Worm (Caenorhabditis elegans) whole organism, L4 larva: ENCODE measurements around the gene col-102.

Experiments used
- F10B5.3 ChIP-seq: sonication (generic microtip); optimal IDR thresholded peaks from 2 replicates; lab custom pipeline; 2016; ENCODE audit warnings: mild to moderate bottlenecking, missing genetic modification characterization, missing compliant biosample characterization
- F37D6.2 ChIP-seq: sonication (generic microtip); optimal IDR thresholded peaks from 2 replicates; lab custom pipeline; 2016; ENCODE audit warnings: mild to moderate bottlenecking, missing genetic modification characterization, missing compliant biosample characterization
- T26A8.4 ChIP-seq: fragments of 200-800 bp; sonication (Bioruptor generic); IDR thresholded peaks from 2 replicates; pipeline ENCODE4 v1.3.6; 2022; ENCODE audit warnings: missing genetic modification characterization, missing compliant biosample characterization
- Y48G9A.11 ChIP-seq: fragments of 200-800 bp; sonication (Bioruptor generic); IDR thresholded peaks from 2 replicates; pipeline ENCODE4 v1.3.6; 2022; ENCODE audit warnings: missing genetic modification reagents, missing genetic modification characterization, missing compliant biosample characterization
- Y5F2A.4 ChIP-seq: fragments of 200-800 bp; sonication (Bioruptor generic); optimal IDR thresholded peaks from 2 replicates; lab custom pipeline; 2018; ENCODE audit warnings: mild to moderate bottlenecking, missing genetic modification characterization, missing compliant biosample characterization
- Y75B8A.6 ChIP-seq: fragments of 200-800 bp; sonication (Bioruptor generic); IDR thresholded peaks from 2 replicates; pipeline ENCODE4 v1.3.6; 2022; ENCODE audit warnings: missing genetic modification reagents, missing genetic modification characterization, missing compliant biosample characterization
- arid-1 ChIP-seq: fragments of 200-800 bp; sonication (Bioruptor generic); conservative IDR thresholded peaks from 2 replicates; pipeline ENCODE4 v1.3.6; 2022; ENCODE audit warnings: missing genetic modification reagents, missing genetic modification characterization, missing compliant biosample characterization
- attf-4 ChIP-seq: sonication (generic microtip); optimal IDR thresholded peaks from 3 replicates; lab custom pipeline; 2017; ENCODE audit warnings: missing biosample characterization, missing genetic modification characterization
- ceh-20 ChIP-seq: fragments of 200-800 bp; sonication (Bioruptor generic); IDR thresholded peaks from 2 replicates; pipeline ENCODE4 v1.3.6; 2022; ENCODE audit warnings: missing genetic modification reagents, missing genetic modification characterization, missing compliant biosample characterization
- ceh-28 ChIP-seq: fragments of 150-350 bp; optimal IDR thresholded peaks from 2 replicates; lab custom pipeline; 2014; ENCODE audit warnings: missing biosample characterization, missing genetic modification reagents, missing genetic modification characterization
- ceh-32 ChIP-seq: sonication (generic microtip); optimal IDR thresholded peaks from 2 replicates; lab custom pipeline; 2016; ENCODE audit warnings: mild to moderate bottlenecking, missing genetic modification characterization, missing compliant biosample characterization; ENCODE audit not compliant: poor library complexity
- ceh-82 ChIP-seq: sonication (generic microtip); optimal IDR thresholded peaks from 2 replicates; lab custom pipeline; 2017; ENCODE audit warnings: missing biosample characterization, missing genetic modification characterization
- ces-1 ChIP-seq: fragments of 150-350 bp; sonication (generic microtip); optimal IDR thresholded peaks from 4 replicates; lab custom pipeline; 2014; ENCODE audit warnings: missing biosample characterization, missing genetic modification reagents, missing genetic modification characterization
- cey-2 ChIP-seq: sonication (generic microtip); optimal IDR thresholded peaks from 3 replicates; lab custom pipeline; 2017; ENCODE audit warnings: missing genetic modification characterization, mild to moderate bottlenecking, missing compliant biosample characterization, antibody characterized with exemption, borderline replicate concordance; ENCODE audit not compliant: insufficient read depth
- daf-12 ChIP-seq: fragments of 150-350 bp; optimal IDR thresholded peaks from 2 replicates; lab custom pipeline; 2014; ENCODE audit warnings: missing biosample characterization, missing genetic modification reagents, missing genetic modification characterization
- daf-16 ChIP-seq, 3 experiments: sonication (generic microtip); optimal IDR thresholded peaks; 2 replicates each; lab custom pipeline; 2016 to 2017; ENCODE audit warnings: missing genetic modification characterization in 3 of 3, missing genetic modification reagents in 3 of 3, mild to moderate bottlenecking in 2 of 3, missing compliant biosample characterization in 2 of 3, missing biosample characterization in 1 of 3, moderate library complexity in 1 of 3
- dve-1 ChIP-seq: sonication (generic microtip); optimal IDR thresholded peaks from 2 replicates; lab custom pipeline; 2017; ENCODE audit warnings: antibody characterized with exemption, mild to moderate bottlenecking, missing genetic modification characterization, missing compliant biosample characterization; ENCODE audit not compliant: insufficient read depth
- egl-43 ChIP-seq: fragments of 200-800 bp; sonication (Bioruptor generic); IDR thresholded peaks from 2 replicates; pipeline ENCODE4 v1.3.6; 2022; ENCODE audit warnings: missing genetic modification reagents, missing genetic modification characterization, missing compliant biosample characterization
- fkh-10 ChIP-seq: fragments of 150-350 bp; optimal IDR thresholded peaks from 2 replicates; lab custom pipeline; 2014; ENCODE audit warnings: missing biosample characterization, missing genetic modification reagents, missing genetic modification characterization
- fos-1 ChIP-seq: fragments of 150-350 bp; optimal IDR thresholded peaks from 2 replicates; lab custom pipeline; 2014; ENCODE audit warnings: missing biosample characterization, missing genetic modification characterization
- hlh-30 ChIP-seq: sonication (generic microtip); optimal IDR thresholded peaks from 2 replicates; lab custom pipeline; 2017; ENCODE audit warnings: antibody characterized with exemption, mild to moderate bottlenecking, missing genetic modification characterization, missing compliant biosample characterization; ENCODE audit not compliant: insufficient read depth
- jun-1 ChIP-seq: fragments of 150-350 bp; optimal IDR thresholded peaks from 2 replicates; lab custom pipeline; 2014; ENCODE audit warnings: missing biosample characterization, missing genetic modification reagents, missing genetic modification characterization
- lir-3 ChIP-seq: sonication (generic microtip); optimal IDR thresholded peaks from 2 replicates; lab custom pipeline; 2016; ENCODE audit warnings: mild to moderate bottlenecking, missing genetic modification characterization, missing compliant biosample characterization
- madf-5 ChIP-seq, 2 experiments: fragments of 200-800 bp; sonication (Bioruptor generic); IDR thresholded peaks; 2 replicates each; pipeline ENCODE4 v1.3.6; 2022; ENCODE audit warnings: missing compliant biosample characterization in 2 of 2, missing genetic modification characterization in 2 of 2
- mdl-1 ChIP-seq, 2 experiments: fragments of 150-350 bp in 1 of 2; sonication (generic microtip) in 1 of 2; optimal IDR thresholded peaks; 2 replicates each; lab custom pipeline; 2014 to 2017; ENCODE audit warnings: missing biosample characterization in 2 of 2, missing genetic modification characterization in 2 of 2
- mdt-29 ChIP-seq: fragments of 200-800 bp; sonication (Bioruptor generic); IDR thresholded peaks from 2 replicates; pipeline ENCODE4 v1.3.6; 2022; ENCODE audit warnings: missing genetic modification reagents, missing genetic modification characterization, missing compliant biosample characterization
- mes-2 ChIP-seq: sonication (generic microtip); optimal IDR thresholded peaks from 2 replicates; lab custom pipeline; 2016; ENCODE audit warnings: missing genotype, mild to moderate bottlenecking, missing genetic modification characterization, missing compliant biosample characterization; ENCODE audit not compliant: poor library complexity, severe bottlenecking
- mxl-2 ChIP-seq: fragments of 200-800 bp; sonication (Bioruptor generic); conservative IDR thresholded peaks from 2 replicates; pipeline ENCODE4 v1.3.6; 2022; ENCODE audit warnings: missing genetic modification reagents, missing genetic modification characterization, missing compliant biosample characterization
- nhr-11 ChIP-seq: fragments of 150-350 bp; optimal IDR thresholded peaks from 2 replicates; lab custom pipeline; 2014; ENCODE audit warnings: missing biosample characterization, missing genetic modification characterization
- nhr-25 ChIP-seq: sonication (generic microtip); optimal IDR thresholded peaks from 2 replicates; lab custom pipeline; 2017; ENCODE audit warnings: missing genetic modification characterization, mild to moderate bottlenecking, missing compliant biosample characterization, antibody characterized with exemption, moderate library complexity, borderline replicate concordance; ENCODE audit not compliant: insufficient read depth
- nhr-28 ChIP-seq: fragments of 150-350 bp; optimal IDR thresholded peaks from 2 replicates; lab custom pipeline; 2014; ENCODE audit warnings: missing biosample characterization, missing genetic modification characterization
- nhr-41 ChIP-seq: fragments of 200-800 bp; sonication (Bioruptor generic); IDR thresholded peaks from 2 replicates; pipeline ENCODE4 v1.3.6; 2022; ENCODE audit warnings: missing genetic modification reagents, missing genetic modification characterization, missing compliant biosample characterization
- nhr-42 ChIP-seq: fragments of 200-800 bp; sonication (Bioruptor generic); IDR thresholded peaks from 2 replicates; pipeline ENCODE4 v1.3.6; 2022; ENCODE audit warnings: missing genetic modification characterization, missing compliant biosample characterization
- nhr-48 ChIP-seq: sonication (generic microtip); optimal IDR thresholded peaks from 2 replicates; lab custom pipeline; 2016; ENCODE audit warnings: mild to moderate bottlenecking, missing genetic modification characterization, missing compliant biosample characterization
- nhr-76 ChIP-seq: fragments of 150-350 bp; optimal IDR thresholded peaks from 2 replicates; lab custom pipeline; 2014; ENCODE audit warnings: missing biosample characterization, missing genetic modification characterization
- php-3 ChIP-seq: fragments of 200-800 bp; sonication (Bioruptor generic); IDR thresholded peaks from 2 replicates; pipeline ENCODE4 v1.3.6; 2022; ENCODE audit warnings: missing genetic modification reagents, missing genetic modification characterization, missing compliant biosample characterization
- pqm-1 ChIP-seq: sonication (generic microtip); optimal IDR thresholded peaks from 2 replicates; lab custom pipeline; 2017; ENCODE audit warnings: missing biosample characterization, missing genetic modification characterization
- rbr-2 ChIP-seq: sonication (generic microtip); optimal IDR thresholded peaks from 2 replicates; lab custom pipeline; 2016; ENCODE audit warnings: missing genotype, missing genetic modification characterization, missing compliant biosample characterization
- saeg-2 ChIP-seq: fragments of 200-800 bp; sonication (Bioruptor generic); IDR thresholded peaks from 2 replicates; pipeline ENCODE4 v1.3.6; 2022; ENCODE audit warnings: missing genetic modification reagents, missing genetic modification characterization, missing compliant biosample characterization
- sdz-12 ChIP-seq: fragments of 200-800 bp; sonication (Bioruptor generic); optimal IDR thresholded peaks from 2 replicates; lab custom pipeline; 2018; ENCODE audit warnings: mild to moderate bottlenecking, missing genetic modification characterization, missing compliant biosample characterization
- skn-1 ChIP-seq: fragments of 150-350 bp; optimal IDR thresholded peaks from 2 replicates; lab custom pipeline; 2014; ENCODE audit warnings: missing biosample characterization, missing genetic modification characterization
- snpc-1.2 ChIP-seq: fragments of 200-800 bp; sonication (Bioruptor generic); IDR thresholded peaks from 2 replicates; pipeline ENCODE4 v1.3.6; 2022; ENCODE audit warnings: missing genetic modification reagents, missing genetic modification characterization, missing compliant biosample characterization
- snpc-4 ChIP-seq: fragments of 150-350 bp; optimal IDR thresholded peaks from 2 replicates; lab custom pipeline; 2014; ENCODE audit warnings: missing biosample characterization, missing genetic modification characterization
- spr-3 ChIP-seq: fragments of 200-800 bp; sonication (Bioruptor generic); optimal IDR thresholded peaks from 2 replicates; lab custom pipeline; 2018; ENCODE audit warnings: mild to moderate bottlenecking, missing genetic modification characterization, missing compliant biosample characterization
- tra-1 ChIP-seq: fragments of 200-800 bp; sonication (Bioruptor generic); IDR thresholded peaks from 2 replicates; pipeline ENCODE4 v1.3.6; 2022; ENCODE audit warnings: missing genetic modification reagents, missing genetic modification characterization, missing compliant biosample characterization
- unc-130 ChIP-seq: sonication (generic microtip); optimal IDR thresholded peaks from 2 replicates; lab custom pipeline; 2016; ENCODE audit warnings: missing genetic modification reagents, missing genetic modification characterization, missing compliant biosample characterization
- zag-1 ChIP-seq: fragments of 150-350 bp; optimal IDR thresholded peaks from 2 replicates; lab custom pipeline; 2014; ENCODE audit warnings: missing biosample characterization, missing genetic modification characterization
- zfp-2 ChIP-seq: sonication (generic microtip); optimal IDR thresholded peaks from 2 replicates; lab custom pipeline; 2016; ENCODE audit warnings: mild to moderate bottlenecking, missing genetic modification characterization, missing compliant biosample characterization
- zip-11 ChIP-seq: fragments of 200-800 bp; sonication (Bioruptor generic); IDR thresholded peaks from 2 replicates; pipeline ENCODE4 v1.3.6; 2022; ENCODE audit warnings: missing genetic modification characterization, missing compliant biosample characterization
- zip-2 ChIP-seq: fragments of 150-350 bp; optimal IDR thresholded peaks from 2 replicates; lab custom pipeline; 2014; ENCODE audit warnings: missing biosample characterization, missing genetic modification characterization

col-102 gene

ce11 chrIV:620324-620723, 16.1 kb downstream of the col-102 start (continued):
- TF ChIP-seq attf-4 (tag; lab: Kevin White, UChicago) (no peak), ces-1 (no peak), Y75B8A.6 (GFP tag; lab: Robert Waterston, UW) (no peak), Y5F2A.4 (GFP tag; lab: Kevin White, UChicago) (no peak), ceh-20 (0 out of 2 replicates have a peak, but pooled peaks have one; percentile 30), nhr-48 (tag; lab: Kevin White, UChicago) (peak; percentile 21), zfp-2 (tag; lab: Kevin White, UChicago) (no peak), mxl-2 (no peak), egl-43 (GFP tag; lab: Robert Waterston, UW) (peak; percentile 90), zag-1 (tag; lab: Kevin White, UChicago) (no peak), nhr-28 (tag; lab: Kevin White, UChicago) (no peak), ceh-82 (tag; lab: Kevin White, UChicago) (no peak), zip-11 (no peak), madf-5 (GFP tag; IDR thresholded peaks at IDR 0.05; lab: Robert Waterston, UW) (peak; percentile 20 to 75; a peak in 1 of 4 replicates), fkh-10 (GFP tag; lab: Kevin White, UChicago) (no peak), saeg-2 (GFP tag; lab: Robert Waterston, UW) (no peak), unc-130 (GFP tag; lab: Kevin White, UChicago) (peak; percentile 16), fos-1 (tag; lab: Kevin White, UChicago) (no peak), arid-1 (GFP tag; lab: Robert Waterston, UW) (peak; percentile 63; the same call in 1 of the 2 replicates), nhr-25 (tag; lab: Kevin White, UChicago) (no peak), snpc-4 (tag; lab: Kevin White, UChicago) (no peak), sdz-12 (GFP tag; lab: Kevin White, UChicago) (no peak), ceh-28 (tag; lab: Kevin White, UChicago) (no peak), F10B5.3 (no peak), ceh-32 (tag; lab: Kevin White, UChicago) (no peak), daf-12 (tag; lab: Kevin White, UChicago) (no peak), skn-1 (tag; lab: Kevin White, UChicago) (no peak), T26A8.4 (GFP tag; lab: Robert Waterston, UW) (peak; percentile 71; the same call in 1 of the 2 replicates), Y48G9A.11 (GFP tag; lab: Robert Waterston, UW) (peak; percentile 56), nhr-41 (GFP tag; lab: Robert Waterston, UW) (no peak), mdl-1 (tag; optimal IDR thresholded peaks at IDR 0.05; lab: Kevin White, UChicago) (peak in 1 of 2 experiments; percentile 13), jun-1 (tag; lab: Kevin White, UChicago) (peak; percentile 55), daf-16 (GFP tag; optimal IDR thresholded peaks at IDR 0.05; lab: Kevin White, UChicago) (peak; percentile 27 to 63), daf-16 (tag; optimal IDR thresholded peaks at IDR 0.05; lab: Kevin White, UChicago) (peak; percentile 38), spr-3 (GFP tag; lab: Kevin White, UChicago) (peak; percentile 70), snpc-1.2 (peak; percentile 74), hlh-30 (tag; lab: Kevin White, UChicago) (no peak), lir-3 (tag; lab: Kevin White, UChicago) (peak; percentile 40), nhr-11 (tag; lab: Kevin White, UChicago) (no peak), pqm-1 (tag; lab: Kevin White, UChicago) (no peak), zip-2 (tag; lab: Kevin White, UChicago) (no peak), dve-1 (tag; lab: Kevin White, UChicago) (no peak), rbr-2 (tag; lab: Kevin White, UChicago) (peak; percentile 65), mdt-29 (GFP tag; lab: Robert Waterston, UW) (no peak), cey-2 (tag; lab: Kevin White, UChicago) (no peak), php-3 (GFP tag; lab: Robert Waterston, UW) (peak; percentile 58; the same call in 1 of the 2 replicates), nhr-42 (GFP tag; lab: Robert Waterston, UW) (peak; percentile 78; the same call in 1 of the 2 replicates), tra-1 (peak; percentile 62), F37D6.2 (tag; lab: Kevin White, UChicago) (no peak), nhr-76 (tag; lab: Kevin White, UChicago) (no peak), mes-2 (tag; lab: Kevin White, UChicago) (no peak)
